Fruit fly (Drosophila melanogaster): ENCODE results near the gene Acbp4.

Gene Acbp4

dm6 chr3L:7153634-7154033 lies 25.6 kb upstream of the Acbp4 start (continued):
- no peak for TF ChIP-seq CG7745 (tag; optimal IDR thresholded peaks at IDR 0.05)
- TF ChIP-seq D19A (tag; optimal IDR thresholded peaks at IDR 0.05) = no peak
- TF ChIP-seq CG8944 (GFP tag; optimal IDR thresholded peaks at IDR 0.05) = no peak
- no peak for TF ChIP-seq slp2 (GFP tag; optimal IDR thresholded peaks at IDR 0.05)
- TF ChIP-seq pum (GFP tag; optimal IDR thresholded peaks at IDR 0.05) = no peak
- no peak for TF ChIP-seq slou (GFP tag; optimal IDR thresholded peaks at IDR 0.05)
- no peak for TF ChIP-seq CG14441 (GFP tag; IDR thresholded peaks at IDR 0.05)
- no peak for TF ChIP-seq esg (GFP tag; conservative IDR thresholded peaks at IDR 0.05)
- TF ChIP-seq lab (GFP tag; optimal IDR thresholded peaks at IDR 0.05) = peak; percentile 26
- TF ChIP-seq E2f2 (GFP tag; IDR thresholded peaks at IDR 0.05) = no peak
- TF ChIP-seq CoRest (tag; optimal IDR thresholded peaks at IDR 0.05) = peak; percentile 20
- no peak for TF ChIP-seq so (GFP tag; IDR thresholded peaks at IDR 0.05)
- peak; percentile 48 for TF ChIP-seq gem (tag; optimal IDR thresholded peaks at IDR 0.05)
- no peak for TF ChIP-seq CG9437 (GFP tag; optimal IDR thresholded peaks at IDR 0.05)
- no peak for TF ChIP-seq CG17328 (GFP tag; IDR thresholded peaks at IDR 0.05)
- no peak for TF ChIP-seq CG12104 (GFP tag; optimal IDR thresholded peaks at IDR 0.05)
- no peak for TF ChIP-seq CG10959 (GFP tag; IDR thresholded peaks at IDR 0.05)
- TF ChIP-seq Poxn (GFP tag; IDR thresholded peaks at IDR 0.05) = no peak
- peak; percentile 13 for TF ChIP-seq CG30403 (GFP tag; optimal IDR thresholded peaks at IDR 0.05)
- TF ChIP-seq CG4424 (GFP tag; optimal IDR thresholded peaks at IDR 0.05) = peak; percentile 28
- TF ChIP-seq Sox102F (GFP tag; optimal IDR thresholded peaks at IDR 0.05) = peak; percentile 36
- TF ChIP-seq gro (GFP tag; optimal IDR thresholded peaks at IDR 0.05) = no peak
- no peak for TF ChIP-seq dimm (GFP tag; IDR thresholded peaks at IDR 0.05)
- TF ChIP-seq trh (GFP tag; optimal IDR thresholded peaks at IDR 0.05) = no peak
- TF ChIP-seq nmo (GFP tag; optimal IDR thresholded peaks at IDR 0.05) = peak; percentile 26
- TF ChIP-seq CG6791 (GFP tag; IDR thresholded peaks at IDR 0.05; ENCODE audit: partially characterized antibody) = no peak
- no peak for TF ChIP-seq zfh1 (GFP tag; IDR thresholded peaks at IDR 0.05)
- peak; percentile 26; the same call in 2 of the 3 replicates for TF ChIP-seq row (GFP tag; IDR thresholded peaks at IDR 0.05)
- TF ChIP-seq h (optimal IDR thresholded peaks at IDR 0.05) = no peak
- TF ChIP-seq Xbp1 (GFP tag; optimal IDR thresholded peaks at IDR 0.05) = peak; percentile 2
- peak; percentile 44 for TF ChIP-seq nom (GFP tag; optimal IDR thresholded peaks at IDR 0.05)
- no peak for TF ChIP-seq seq (GFP tag; IDR thresholded peaks at IDR 0.05)
- no peak for TF ChIP-seq CG2199 (GFP tag; IDR thresholded peaks at IDR 0.05)
- no peak for TF ChIP-seq lbe (GFP tag; optimal IDR thresholded peaks at IDR 0.05)
- TF ChIP-seq org-1 (GFP tag; optimal IDR thresholded peaks at IDR 0.05) = no peak
- peak; percentile 8 to 30 for TF ChIP-seq bsh (GFP tag; optimal IDR thresholded peaks at IDR 0.05)
- TF ChIP-seq CG42726 (GFP tag; IDR thresholded peaks at IDR 0.05; ENCODE audit: partially characterized antibody) = no peak
- TF ChIP-seq Hr39 (optimal IDR thresholded peaks at IDR 0.05) = no peak
- TF ChIP-seq kay (GFP tag; optimal IDR thresholded peaks at IDR 0.05) = no peak
- no peak for TF ChIP-seq pnt (GFP tag; optimal IDR thresholded peaks at IDR 0.05)
- no peak for TF ChIP-seq CG34224 (GFP tag; IDR thresholded peaks at IDR 0.05; ENCODE audit: partially characterized antibody)
- no peak for TF ChIP-seq ap (GFP tag; IDR thresholded peaks at IDR 0.05)
- no peak for TF ChIP-seq CG2889 (GFP tag; IDR thresholded peaks at IDR 0.05)
- peak; percentile 9 for TF ChIP-seq CG13424 (tag; optimal IDR thresholded peaks at IDR 0.05)
- peak; percentile 37 for TF ChIP-seq CG10979 (tag; optimal IDR thresholded peaks at IDR 0.05)
- no peak for TF ChIP-seq ttk (GFP tag; IDR thresholded peaks at IDR 0.05)
- TF ChIP-seq wek (GFP tag; optimal IDR thresholded peaks at IDR 0.05) = no peak
- TF ChIP-seq az2 (GFP tag; optimal IDR thresholded peaks at IDR 0.05) = peak; percentile 8
- no peak for TF ChIP-seq exex (tag; optimal IDR thresholded peaks at IDR 0.05)
- no peak for TF ChIP-seq oc (tag; optimal IDR thresholded peaks at IDR 0.05)

Measured in whole organism, embryonic.